Fruit fly (Drosophila melanogaster): Measurements from ENCODE around the gene CG8132.

CG8132 gene

DNA sequence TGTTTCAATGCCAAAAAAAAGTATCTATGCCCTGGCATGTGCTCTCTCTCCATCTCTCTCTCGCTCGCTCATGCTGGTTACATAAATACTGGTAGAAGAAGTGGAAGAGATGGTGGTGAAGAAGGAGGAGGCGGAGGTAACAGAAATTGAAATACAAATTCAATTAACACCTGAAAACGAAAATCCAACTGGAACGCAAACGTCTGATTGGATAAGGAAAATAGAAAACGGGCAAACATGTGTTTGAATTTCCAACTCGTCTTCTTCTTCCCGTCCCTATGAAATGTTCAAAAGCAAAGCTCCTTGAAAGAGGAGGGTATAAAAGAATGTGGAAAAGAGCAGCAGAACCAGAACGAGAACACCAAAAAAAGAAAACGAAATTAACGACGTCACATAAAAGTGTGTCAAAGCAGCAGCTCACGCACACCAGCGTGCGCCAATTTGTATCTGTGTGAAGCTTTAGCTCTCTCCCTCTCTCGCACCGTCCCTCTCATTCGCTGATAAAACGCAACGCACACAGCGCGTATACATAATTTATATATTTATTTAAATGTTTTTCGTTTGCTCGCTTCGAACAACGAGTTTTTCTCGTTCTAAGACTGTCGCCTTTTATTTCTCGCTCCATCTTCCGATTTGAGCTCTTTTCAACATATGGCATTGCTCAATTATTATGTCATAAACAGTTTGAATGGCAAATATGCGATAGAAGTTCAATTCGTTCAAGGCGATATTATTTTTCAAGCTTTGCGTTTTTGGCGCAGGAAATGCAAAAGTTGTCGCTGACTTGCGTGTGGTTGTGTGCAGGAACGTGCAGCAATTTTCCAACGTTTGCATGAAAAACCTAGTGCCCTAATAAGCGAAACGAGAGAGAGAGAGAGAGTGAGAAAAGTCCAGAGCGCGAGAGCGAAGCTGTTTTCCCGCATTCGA is 17.3 kb downstream of the CG8132 start (continued):
- no peak for TF ChIP-seq vvl (GFP tag; IDR thresholded peaks at IDR 0.05)
- no peak for TF ChIP-seq CG14014 (GFP tag; IDR thresholded peaks at IDR 0.05)
- no peak for TF ChIP-seq CG5180 (GFP tag; optimal IDR thresholded peaks at IDR 0.05)
- no peak for TF ChIP-seq E2f2 (GFP tag; IDR thresholded peaks at IDR 0.05)
- no peak for TF ChIP-seq toy (GFP tag; IDR thresholded peaks at IDR 0.05)
- TF ChIP-seq CG7372 (GFP tag; IDR thresholded peaks at IDR 0.05): no peak
- TF ChIP-seq Ptx1 (GFP tag; IDR thresholded peaks at IDR 0.05): no peak
- peak in 1 of 2 experiments; percentile 98 for TF ChIP-seq Pdp1 (GFP tag; optimal IDR thresholded peaks at IDR 0.05)
- no peak for TF ChIP-seq CG30431 (GFP tag; optimal IDR thresholded peaks at IDR 0.05)
- TF ChIP-seq Opbp (GFP tag; IDR thresholded peaks at IDR 0.05; ENCODE audit: partially characterized antibody): no peak
- no peak for TF ChIP-seq CG12071 (GFP tag; optimal IDR thresholded peaks at IDR 0.05)
- TF ChIP-seq Sox102F (GFP tag; optimal IDR thresholded peaks at IDR 0.05): no peak
- no peak for TF ChIP-seq run (tag; optimal IDR thresholded peaks at IDR 0.05)
- TF ChIP-seq CG4328 (GFP tag; optimal IDR thresholded peaks at IDR 0.05): no peak
- peak; percentile 8 for TF ChIP-seq Blimp-1 (GFP tag; optimal IDR thresholded peaks at IDR 0.05)
- no peak for TF ChIP-seq tup (GFP tag; optimal IDR thresholded peaks at IDR 0.05)
- TF ChIP-seq ato (GFP tag; IDR thresholded peaks at IDR 0.05; ENCODE audit: partially characterized antibody): no peak
- TF ChIP-seq Nf-YC (tag; optimal IDR thresholded peaks at IDR 0.05): peak; percentile 10
- TF ChIP-seq Side (GFP tag; optimal IDR thresholded peaks at IDR 0.05): peak; percentile 25
- TF ChIP-seq CG6854 (GFP tag; optimal IDR thresholded peaks at IDR 0.05): no peak
- no peak for TF ChIP-seq CG12769 (tag; optimal IDR thresholded peaks at IDR 0.05)
- TF ChIP-seq bab2 (GFP tag; optimal IDR thresholded peaks at IDR 0.05): no peak
- TF ChIP-seq CG2199 (GFP tag; IDR thresholded peaks at IDR 0.05): no peak
- TF ChIP-seq CG13894 (tag; optimal IDR thresholded peaks at IDR 0.05): no peak
- no peak for TF ChIP-seq mirr (GFP tag; optimal IDR thresholded peaks at IDR 0.05)
- TF ChIP-seq zen (tag; optimal IDR thresholded peaks at IDR 0.05): peak; percentile 27
- no peak for TF ChIP-seq ham (GFP tag; IDR thresholded peaks at IDR 0.05)
- TF ChIP-seq Dfd (GFP tag; optimal IDR thresholded peaks at IDR 0.05): no peak
- no peak for TF ChIP-seq CG42726 (GFP tag; IDR thresholded peaks at IDR 0.05; ENCODE audit: partially characterized antibody)
- TF ChIP-seq unc-4 (GFP tag; IDR thresholded peaks at IDR 0.05; ENCODE audit: partially characterized antibody): no peak
- no peak for TF ChIP-seq CG15073 (GFP tag; optimal IDR thresholded peaks at IDR 0.05)
- no peak for TF ChIP-seq CG8359 (GFP tag; optimal IDR thresholded peaks at IDR 0.05; ENCODE audit: borderline replicate concordance)
- no peak for TF ChIP-seq Gug (GFP tag; IDR thresholded peaks at IDR 0.05)
- no peak for TF ChIP-seq CG10654 (GFP tag; optimal IDR thresholded peaks at IDR 0.05)
- peak; percentile 22 for TF ChIP-seq CG3163 (GFP tag; optimal IDR thresholded peaks at IDR 0.05)
- TF ChIP-seq CG33213 (GFP tag; optimal IDR thresholded peaks at IDR 0.05): no peak
- peak in 1 of 2 experiments; percentile 68 for TF ChIP-seq eve (GFP tag; optimal IDR thresholded peaks at IDR 0.05)
- TF ChIP-seq Doc2 (GFP tag; IDR thresholded peaks at IDR 0.05): no peak
- no peak for TF ChIP-seq CG31224 (GFP tag; IDR thresholded peaks at IDR 0.05)
- TF ChIP-seq Scr (GFP tag; IDR thresholded peaks at IDR 0.05; ENCODE audit: partially characterized antibody): no peak
- peak; percentile 20 for TF ChIP-seq lbe (GFP tag; optimal IDR thresholded peaks at IDR 0.05)
- no peak for TF ChIP-seq nmo (GFP tag; optimal IDR thresholded peaks at IDR 0.05)
- no peak for TF ChIP-seq CG12942 (GFP tag; optimal IDR thresholded peaks at IDR 0.05)
- TF ChIP-seq nerfin-2 (GFP tag; IDR thresholded peaks at IDR 0.05; ENCODE audit: partially characterized antibody): no peak
- TF ChIP-seq CG3847 (GFP tag; IDR thresholded peaks at IDR 0.05): no peak
- peak; percentile 7 for TF ChIP-seq CG15514 (GFP tag; optimal IDR thresholded peaks at IDR 0.05)
- no peak for TF ChIP-seq danr (GFP tag; IDR thresholded peaks at IDR 0.05)
- TF ChIP-seq lola (GFP tag; optimal IDR thresholded peaks at IDR 0.05): no peak
